Fruit fly (Drosophila melanogaster) S2 (cell line): ENCODE measurements around the gene EMC2B.

ENCODE experiments used
- CG8478 ChIP-seq: fragments of >200 bp; optimal IDR thresholded peaks from 2 replicates; lab custom pipeline; 2018
- CTCF ChIP-seq, 2 experiments: fragments of >200 bp; optimal IDR thresholded peaks; 2 replicates each; lab custom pipeline; 2018

DNA sequence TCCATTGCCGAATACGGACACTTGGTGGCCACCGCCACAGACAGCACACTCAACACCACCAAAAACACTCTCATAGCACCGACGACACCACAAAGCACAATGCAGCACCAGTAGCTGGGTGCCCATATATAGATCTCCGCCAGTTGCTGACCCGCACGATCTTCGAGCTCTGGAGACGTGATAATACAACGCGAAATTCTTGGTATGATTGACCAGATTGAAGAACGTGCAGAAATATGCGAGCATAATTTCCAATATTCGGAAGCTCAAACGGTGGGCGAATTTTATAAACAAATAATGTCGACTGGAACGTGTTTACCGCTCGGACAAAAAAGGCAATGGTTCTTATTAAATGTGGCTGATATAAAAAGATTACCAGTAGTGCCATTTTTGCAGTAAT, 44.3 kb upstream of the EMC2B start, which contains the start of gene CG4009:
- TF ChIP-seq CTCF (optimal IDR thresholded peaks at IDR 0.05; lab: Kevin White, UChicago) = no peak
- no peak for TF ChIP-seq CG8478 (lab: Kevin White, UChicago)
